Fruit fly (Drosophila melanogaster) whole organism, wandering third instar larva: ENCODE data around the gene CG31174.

ENCODE experiments used
- Abd-B ChIP-seq: fragments of >200 bp; optimal IDR thresholded peaks from 2 replicates; lab custom pipeline; 2017; ENCODE audit warnings: missing biosample characterization, missing genetic modification characterization
- Vsx2 ChIP-seq: fragments of 200-300, 225-300 bp; sonication (Bioruptor generic); optimal IDR thresholded peaks from 2 replicates; lab custom pipeline; 2018; ENCODE audit warnings: missing biosample characterization, missing genetic modification characterization; ENCODE audit not compliant: partially characterized antibody
- usp ChIP-seq: fragments of >200 bp; optimal IDR thresholded peaks from 2 replicates; lab custom pipeline; 2017; ENCODE audit warnings: missing biosample characterization, missing genetic modification characterization

DNA sequence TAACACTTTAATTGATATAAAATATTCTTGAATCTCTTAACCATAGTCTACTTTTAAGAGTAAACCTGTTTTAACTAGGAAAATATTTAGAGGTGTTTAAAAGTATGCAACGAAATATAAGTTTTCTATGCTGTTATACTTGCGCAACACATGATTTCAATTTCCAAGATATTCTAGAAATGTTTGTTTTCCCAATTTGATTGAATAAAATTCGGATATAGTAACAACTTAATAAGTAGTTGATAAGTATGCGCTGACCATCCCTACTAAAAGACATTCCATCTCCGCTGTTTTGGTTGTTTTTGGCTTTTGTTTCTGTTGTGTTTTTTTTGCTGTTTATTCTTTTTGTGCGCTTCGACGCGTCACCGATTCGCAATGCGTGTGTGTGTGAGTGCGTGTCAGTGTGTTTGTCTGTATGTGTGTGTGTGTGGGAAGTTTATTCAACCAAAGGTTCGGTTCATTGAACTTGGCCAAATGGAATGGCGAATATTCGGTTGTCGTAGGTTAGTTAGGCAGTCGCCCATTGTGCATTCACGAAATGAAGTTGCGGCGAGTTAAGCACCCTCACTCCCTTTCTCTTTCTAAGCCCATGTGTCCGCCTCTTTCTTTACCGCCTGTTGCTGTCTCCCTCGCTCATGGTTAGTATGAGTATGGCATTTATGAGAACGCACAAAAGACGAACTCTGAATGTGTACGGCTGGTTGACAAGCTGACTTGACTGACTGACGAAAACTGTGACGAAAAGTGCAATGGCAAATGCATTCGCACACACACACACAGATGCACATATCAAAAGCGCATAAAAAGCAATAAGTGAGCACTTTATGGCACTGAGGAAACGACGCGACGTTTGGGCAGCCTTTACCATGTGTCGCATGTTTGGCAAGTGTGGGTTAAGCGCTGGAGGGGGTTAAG, 26.9 kb upstream of the CG31174 start:
- TF ChIP-seq Abd-B (GFP tag; lab: Kevin White, UChicago): no peak
- TF ChIP-seq usp (GFP tag; lab: Kevin White, UChicago): no peak
- no peak for TF ChIP-seq Vsx2 (GFP tag; lab: Kevin White, UChicago)
